Worm (Caenorhabditis elegans) whole organism, L3 larva: ENCODE results near the gene F37A4.2.

Source experiments
- ama-1 ChIP-seq: fragments of 150-350 bp; optimal IDR thresholded peaks from 2 replicates; lab custom pipeline; 2018
- ceh-9 ChIP-seq: sonication (generic microtip); optimal IDR thresholded peaks from 2 replicates; lab custom pipeline; 2018; ENCODE audit warnings: missing biosample characterization, missing genetic modification characterization
- elt-3 ChIP-seq, 3 experiments: fragments of 150-350 bp in 1 of 3; sonication (generic microtip) in 2 of 3; optimal IDR thresholded peaks; 2 replicates in 2 of 3; 4 replicates in 1 of 3; lab custom pipeline; 2014 to 2017; ENCODE audit warnings: missing biosample characterization in 3 of 3, missing genetic modification characterization in 3 of 3
- hmg-11 ChIP-seq: sonication (generic microtip); optimal IDR thresholded peaks from 2 replicates; lab custom pipeline; 2016; ENCODE audit warnings: missing genetic modification characterization, missing compliant biosample characterization
- lin-15B ChIP-seq: fragments of 150-350 bp; optimal IDR thresholded peaks from 2 replicates; lab custom pipeline; 2014; ENCODE audit warnings: missing biosample characterization, missing genetic modification characterization
- nhr-28 ChIP-seq: fragments of 150-350 bp; optimal IDR thresholded peaks from 2 replicates; lab custom pipeline; 2014; ENCODE audit warnings: missing biosample characterization, missing genetic modification characterization
- nhr-67 ChIP-seq: fragments of 150-350 bp; optimal IDR thresholded peaks from 2 replicates; lab custom pipeline; 2014; ENCODE audit warnings: missing biosample characterization, missing genetic modification characterization
- nhr-77 ChIP-seq: fragments of 150-350 bp; optimal IDR thresholded peaks from 2 replicates; lab custom pipeline; 2014; ENCODE audit warnings: missing biosample characterization, missing genetic modification characterization
- pha-4 ChIP-seq: fragments of 150-350 bp; optimal IDR thresholded peaks from 2 replicates; lab custom pipeline; 2014; ENCODE audit warnings: missing biosample characterization, missing genetic modification reagents, missing genetic modification characterization
- skn-1 ChIP-seq: fragments of 150-350 bp; optimal IDR thresholded peaks from 2 replicates; lab custom pipeline; 2014; ENCODE audit warnings: missing biosample characterization, missing genetic modification characterization

ce11 chrIII:6736971-6737370, 14.7 kb downstream of the F37A4.2 start, which contains the start of gene K07E12.2:
- TF ChIP-seq nhr-67 (tag; lab: Kevin White, UChicago) (no peak), ama-1 (lab: Kevin White, UChicago) (no peak), nhr-28 (tag; lab: Kevin White, UChicago) (no peak), hmg-11 (no peak), lin-15B (tag; lab: Kevin White, UChicago) (no peak), nhr-77 (tag; lab: Kevin White, UChicago) (no peak), pha-4 (tag; lab: Kevin White, UChicago) (no peak), skn-1 (no peak), elt-3 (tag; optimal IDR thresholded peaks at IDR 0.05; lab: Kevin White, UChicago) (no peak), ceh-9 (tag; lab: Kevin White, UChicago) (no peak)
